Worm (Caenorhabditis elegans): ENCODE results near the gene shn-1.

DNA sequence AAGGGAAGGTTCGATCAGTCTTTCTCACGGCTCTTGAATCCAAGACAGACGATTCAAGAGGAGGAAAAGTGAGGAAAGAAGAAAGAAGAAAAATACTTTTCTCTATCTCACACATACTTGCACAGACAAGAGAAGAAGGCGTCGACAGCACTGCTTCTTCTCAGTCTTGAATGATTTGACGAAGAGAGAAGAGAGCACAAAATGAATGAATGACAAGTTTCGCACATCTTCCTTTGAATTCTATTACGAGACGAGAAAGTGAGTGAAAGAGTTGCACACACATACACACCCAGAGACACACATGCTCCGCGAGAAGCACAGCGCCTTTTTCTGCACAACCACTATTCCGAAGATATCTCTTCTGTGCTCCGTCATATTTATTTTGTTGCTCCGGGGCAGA is 55.1 kb downstream of the shn-1 start:
- no peak for TF ChIP-seq ztf-29 (GFP tag; IDR thresholded peaks at IDR 0.05)
- no peak for TF ChIP-seq tab-1 (GFP tag; IDR thresholded peaks at IDR 0.05)
- no peak for TF ChIP-seq T22C8.4 (GFP tag; IDR thresholded peaks at IDR 0.05)

Measured in whole organism, midembryonic.